Worm (Caenorhabditis elegans) whole organism, early embryonic: ENCODE results near the gene cyd-1.

Experiments used
- F13C5.2 ChIP-seq: sonication (generic microtip); optimal IDR thresholded peaks from 2 replicates; lab custom pipeline; 2017; ENCODE audit warnings: mild to moderate bottlenecking, missing genetic modification characterization, inconsistent platforms, missing compliant biosample characterization
- ama-1 ChIP-seq: fragments of 150-350 bp; optimal IDR thresholded peaks from 2 replicates; lab custom pipeline; 2014
- flt-1 ChIP-seq: fragments of 200-800 bp; sonication (Bioruptor generic); IDR thresholded peaks from 2 replicates; pipeline ENCODE4 v1.3.6; 2022; ENCODE audit warnings: missing genetic modification characterization, missing compliant biosample characterization
- hmbx-1 ChIP-seq: sonication (generic microtip); optimal IDR thresholded peaks from 2 replicates; lab custom pipeline; 2016; ENCODE audit warnings: mild to moderate bottlenecking, missing genetic modification characterization, missing compliant biosample characterization
- hmg-4 ChIP-seq: fragments of 200-800 bp; sonication (Bioruptor generic); optimal IDR thresholded peaks from 2 replicates; lab custom pipeline; 2018; ENCODE audit warnings: mild to moderate bottlenecking, missing genetic modification characterization, missing compliant biosample characterization
- scrt-1 ChIP-seq: fragments of 200-800 bp; sonication (Bioruptor generic); IDR thresholded peaks from 2 replicates; pipeline ENCODE4 v1.3.6; 2022; ENCODE audit warnings: missing genetic modification characterization, missing compliant biosample characterization
- sea-1 ChIP-seq: fragments of 200-800 bp; sonication (Bioruptor generic); conservative IDR thresholded peaks from 2 replicates; pipeline ENCODE4 v1.3.6; 2022; ENCODE audit warnings: missing genetic modification characterization, missing compliant biosample characterization
- tbx-11 ChIP-seq: fragments of 200-800 bp; sonication (Bioruptor generic); IDR thresholded peaks from 2 replicates; pipeline ENCODE4 v1.3.6; 2022; ENCODE audit warnings: missing genetic modification characterization, missing compliant biosample characterization
- tbx-37 ChIP-seq: fragments of 200-800 bp; sonication (Bioruptor generic); conservative IDR thresholded peaks from 2 replicates; pipeline ENCODE4 v1.3.6; 2022; ENCODE audit warnings: missing genetic modification reagents, missing genetic modification characterization, missing compliant biosample characterization
- tra-4 ChIP-seq: sonication (generic microtip); optimal IDR thresholded peaks from 2 replicates; lab custom pipeline; 2017; ENCODE audit warnings: missing genetic modification characterization, missing compliant biosample characterization

- TF ChIP-seq tbx-11: no peak
- no peak for TF ChIP-seq hmg-4 (GFP tag; lab: Kevin White, UChicago)
- no peak for TF ChIP-seq sea-1
- no peak for TF ChIP-seq flt-1 (GFP tag; lab: Robert Waterston, UW)
- no peak for TF ChIP-seq F13C5.2
- no peak for TF ChIP-seq ama-1 (lab: Kevin White, UChicago)
- no peak for TF ChIP-seq tra-4 (tag; lab: Kevin White, UChicago)
- TF ChIP-seq scrt-1 (GFP tag; lab: Robert Waterston, UW): no peak
- TF ChIP-seq hmbx-1 (tag; lab: Kevin White, UChicago): no peak
- no peak for TF ChIP-seq tbx-37 (GFP tag; lab: Robert Waterston, UW)
These were observed 25.9 kb downstream of the cyd-1 start for ce11 chrII:13006283-13006682.
